Fruit fly (Drosophila melanogaster) whole organism, wandering third instar larva: ENCODE measurements around the gene CG42819.

Experiments used
- Abd-B ChIP-seq: fragments of >200 bp; optimal IDR thresholded peaks from 2 replicates; lab custom pipeline; 2017; ENCODE audit warnings: missing biosample characterization, missing genetic modification characterization
- CG32264 ChIP-seq: fragments of 200-800 bp; sonication (Bioruptor generic); optimal IDR thresholded peaks from 2 replicates; lab custom pipeline; 2016; ENCODE audit warnings: missing biosample characterization, missing genetic modification characterization
- CG9705 ChIP-seq: fragments of 200-800 bp; sonication (Bioruptor generic); optimal IDR thresholded peaks from 2 replicates; lab custom pipeline; 2018; ENCODE audit warnings: missing biosample characterization, mild to moderate bottlenecking, missing genetic modification characterization
- CrebA ChIP-seq: fragments of 200-800 bp; sonication (Bioruptor generic); optimal IDR thresholded peaks from 2 replicates; lab custom pipeline; 2016; ENCODE audit warnings: missing biosample characterization, mild to moderate bottlenecking, missing genetic modification characterization, borderline replicate concordance
- Dfd ChIP-seq: fragments of >200 bp; optimal IDR thresholded peaks from 2 replicates; lab custom pipeline; 2017; ENCODE audit warnings: missing biosample characterization, missing genetic modification characterization
- Dif ChIP-seq: fragments of 200-275, 200-300 bp; sonication (Bioruptor generic); optimal IDR thresholded peaks from 2 replicates; lab custom pipeline; 2018; ENCODE audit warnings: missing biosample characterization, missing genetic modification characterization; ENCODE audit not compliant: partially characterized antibody
- GATAd ChIP-seq: sonication (Bioruptor generic); optimal IDR thresholded peaks from 2 replicates; lab custom pipeline; 2016; ENCODE audit warnings: missing biosample characterization, missing genetic modification characterization
- HLH106 ChIP-seq: fragments of 200-800 bp; optimal IDR thresholded peaks from 3 replicates; lab custom pipeline; 2019; ENCODE audit warnings: missing biosample characterization, mild to moderate bottlenecking, missing genetic modification characterization, moderate library complexity
- Hnf4 ChIP-seq: fragments of 200-800 bp; sonication (Bioruptor generic); optimal IDR thresholded peaks from 2 replicates; lab custom pipeline; 2016; ENCODE audit warnings: missing biosample characterization, mild to moderate bottlenecking, missing genetic modification characterization
- Hr78 ChIP-seq: fragments of >200 bp; optimal IDR thresholded peaks from 2 replicates; lab custom pipeline; 2017; ENCODE audit warnings: missing biosample characterization, missing genetic modification characterization
- Hr83 ChIP-seq: fragments of 200-300 bp; sonication (Bioruptor generic); optimal IDR thresholded peaks from 2 replicates; lab custom pipeline; 2016; ENCODE audit warnings: missing biosample characterization, mild to moderate bottlenecking, missing genetic modification characterization, moderate library complexity; ENCODE audit not compliant: poor library complexity, severe bottlenecking
- Jra ChIP-seq: sonication (Bioruptor generic); optimal IDR thresholded peaks from 2 replicates; lab custom pipeline; 2016; ENCODE audit warnings: missing biosample characterization, missing genetic modification characterization
- Mio ChIP-seq: sonication (Bioruptor generic); optimal IDR thresholded peaks from 2 replicates; lab custom pipeline; 2016; ENCODE audit warnings: missing biosample characterization, missing genetic modification characterization
- Myc ChIP-seq: fragments of >200 bp; optimal IDR thresholded peaks from 2 replicates; lab custom pipeline; 2017
- N ChIP-seq: fragments of >200 bp; optimal IDR thresholded peaks from 2 replicates; lab custom pipeline; 2018; ENCODE audit warnings: missing biosample characterization, missing external identifiers, missing genetic modification characterization
- OdsH ChIP-seq: fragments of 200-800 bp; sonication (Bioruptor generic); optimal IDR thresholded peaks from 2 replicates; lab custom pipeline; 2016; ENCODE audit warnings: missing biosample characterization, mild to moderate bottlenecking, missing genetic modification characterization
- Rel ChIP-seq, 2 experiments: fragments of 200-800 bp; sonication (Bioruptor generic) in 1 of 2; optimal IDR thresholded peaks; 2 replicates in 1 of 2; 3 replicates in 1 of 2; lab custom pipeline; 2016 to 2019; ENCODE audit warnings: mild to moderate bottlenecking in 2 of 2, missing biosample characterization in 2 of 2, missing genetic modification characterization in 2 of 2, moderate library complexity in 1 of 2
- Sp1 ChIP-seq: fragments of 200-800 bp; sonication (Bioruptor generic); optimal IDR thresholded peaks from 3 replicates; lab custom pipeline; 2019; ENCODE audit warnings: missing biosample characterization, mild to moderate bottlenecking, missing genetic modification characterization, moderate library complexity
- Vsx2 ChIP-seq: fragments of 200-300, 225-300 bp; sonication (Bioruptor generic); optimal IDR thresholded peaks from 2 replicates; lab custom pipeline; 2018; ENCODE audit warnings: missing biosample characterization, missing genetic modification characterization; ENCODE audit not compliant: partially characterized antibody
- br ChIP-seq: fragments of 200-800 bp; sonication (Bioruptor generic); optimal IDR thresholded peaks from 2 replicates; lab custom pipeline; 2016; ENCODE audit warnings: missing biosample characterization, missing genetic modification characterization
- brk ChIP-seq: fragments of 200-800 bp; sonication (Bioruptor generic); optimal IDR thresholded peaks from 2 replicates; lab custom pipeline; 2016; ENCODE audit warnings: missing biosample characterization, mild to moderate bottlenecking, missing genetic modification characterization
- dl ChIP-seq, 2 experiments: fragments of 175-275, 200-275 bp in 1 of 2; fragments of 200-275 bp in 1 of 2; sonication (Bioruptor generic); optimal IDR thresholded peaks; lab custom pipeline; 2018; ENCODE audit warnings: mild to moderate bottlenecking in 2 of 2, missing biosample characterization in 2 of 2, missing genetic modification characterization in 2 of 2, moderate library complexity in 2 of 2; ENCODE audit not compliant: partially characterized antibody in 2 of 2, insufficient read depth in 1 of 2
- dmrt93B ChIP-seq: fragments of 200-800 bp; sonication (Bioruptor generic); optimal IDR thresholded peaks from 2 replicates; lab custom pipeline; 2018; ENCODE audit warnings: missing biosample characterization, mild to moderate bottlenecking, missing genetic modification characterization
- dsf ChIP-seq: sonication (Bioruptor generic); optimal IDR thresholded peaks from 2 replicates; lab custom pipeline; 2016; ENCODE audit warnings: missing biosample characterization, missing genetic modification characterization, borderline replicate concordance
- ey ChIP-seq: fragments of 200-800 bp; sonication (Bioruptor generic); optimal IDR thresholded peaks from 2 replicates; lab custom pipeline; 2016; ENCODE audit warnings: missing biosample characterization, missing genetic modification characterization
- foxo ChIP-seq, 2 experiments: fragments of 200-800 bp; sonication (Bioruptor generic); optimal IDR thresholded peaks; 2 replicates in 1 of 2; 3 replicates in 1 of 2; lab custom pipeline; 2016 to 2017; ENCODE audit warnings: missing biosample characterization in 2 of 2, missing genetic modification characterization in 2 of 2
- fru ChIP-seq: fragments of 200-800 bp; sonication (Bioruptor generic); optimal IDR thresholded peaks from 3 replicates; lab custom pipeline; 2016; ENCODE audit warnings: missing biosample characterization, mild to moderate bottlenecking, missing genetic modification characterization
- h ChIP-seq: fragments of 200-800 bp; sonication (Bioruptor generic); optimal IDR thresholded peaks from 3 replicates; lab custom pipeline; 2016; ENCODE audit warnings: missing biosample characterization, mild to moderate bottlenecking, missing genetic modification characterization
- jim ChIP-seq: fragments of 175-275, 200-325 bp; sonication (Bioruptor generic); optimal IDR thresholded peaks from 2 replicates; lab custom pipeline; 2016; ENCODE audit warnings: missing biosample characterization, mild to moderate bottlenecking, missing genetic modification characterization
- lola ChIP-seq: fragments of >200 bp; optimal IDR thresholded peaks from 2 replicates; lab custom pipeline; 2017; ENCODE audit warnings: missing biosample characterization, missing genetic modification characterization
- pan ChIP-seq: fragments of >200 bp; optimal IDR thresholded peaks from 2 replicates; lab custom pipeline; 2017
- psq ChIP-seq: fragments of 200-800 bp; sonication (Bioruptor generic); optimal IDR thresholded peaks from 3 replicates; lab custom pipeline; 2017; ENCODE audit warnings: missing biosample characterization, mild to moderate bottlenecking, missing genetic modification characterization, moderate library complexity
- rgr ChIP-seq: fragments of 200-800 bp; sonication (Bioruptor generic); optimal IDR thresholded peaks from 3 replicates; lab custom pipeline; 2016; ENCODE audit warnings: missing biosample characterization, mild to moderate bottlenecking, missing genetic modification characterization
- sage ChIP-seq: fragments of 200-800 bp; sonication (Bioruptor generic); optimal IDR thresholded peaks from 2 replicates; lab custom pipeline; 2016; ENCODE audit warnings: missing biosample characterization, mild to moderate bottlenecking, missing genetic modification characterization
- sv ChIP-seq: fragments of 200-800 bp; sonication (Bioruptor generic); optimal IDR thresholded peaks from 3 replicates; lab custom pipeline; 2016; ENCODE audit warnings: missing biosample characterization, missing genetic modification characterization
- tai ChIP-seq: sonication (Bioruptor generic); optimal IDR thresholded peaks from 2 replicates; lab custom pipeline; 2016; ENCODE audit warnings: missing biosample characterization, missing genetic modification characterization
- usp ChIP-seq: fragments of >200 bp; optimal IDR thresholded peaks from 2 replicates; lab custom pipeline; 2017; ENCODE audit warnings: missing biosample characterization, missing genetic modification characterization
- woc ChIP-seq: sonication (Bioruptor generic); optimal IDR thresholded peaks from 2 replicates; lab custom pipeline; 2016; ENCODE audit warnings: missing biosample characterization, mild to moderate bottlenecking, missing genetic modification characterization

The CG42819 gene

DNA sequence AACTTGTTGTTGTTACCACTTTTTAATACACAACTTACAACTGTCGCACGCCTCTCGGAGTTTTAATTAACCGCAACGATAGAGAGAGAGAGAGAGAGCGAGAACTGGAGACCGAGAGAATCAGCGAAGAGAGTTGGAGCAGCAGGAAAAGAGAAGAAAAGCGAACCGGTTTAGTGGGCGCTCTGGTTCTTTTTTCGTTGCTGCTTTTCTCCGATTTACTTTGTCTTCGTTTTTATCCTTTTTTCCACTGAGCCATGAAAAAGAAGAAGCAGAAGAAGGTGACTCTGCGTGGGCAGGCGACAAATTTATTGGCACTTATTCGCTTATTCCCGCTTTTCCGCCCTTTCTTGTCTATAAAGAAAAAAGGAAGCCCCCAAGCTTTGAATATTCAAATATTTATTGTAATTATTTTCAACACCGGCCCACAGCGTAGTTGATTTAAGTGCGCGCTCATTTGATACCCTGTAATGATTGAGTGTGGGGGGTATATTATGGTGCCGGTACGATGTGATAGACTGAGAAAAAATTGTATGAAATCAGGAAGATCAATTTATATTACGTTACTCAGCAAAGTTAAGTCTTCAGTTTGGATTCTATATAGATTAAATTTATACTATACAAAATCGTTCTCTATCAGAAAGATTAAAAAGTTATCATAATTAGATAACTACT lies 31.3 kb upstream of the CG42819 start:
- TF ChIP-seq psq (GFP tag; lab: Kevin White, UChicago) (peak; percentile 59), Dif (GFP tag; lab: Kevin White, UChicago) (peak; percentile 76), tai (GFP tag; lab: Kevin White, UChicago) (no peak), pan (lab: Kevin White, UChicago) (no peak), dsf (GFP tag; lab: Kevin White, UChicago) (no peak), dl (GFP tag; optimal IDR thresholded peaks at IDR 0.05; lab: Kevin White, UChicago; ENCODE audit: insufficient read depth in 1 of 2, partially characterized antibody in 2 of 2) (peak; percentile 31 to 83), GATAd (no peak), sv (GFP tag; lab: Kevin White, UChicago) (no peak), Myc (lab: Kevin White, UChicago) (no peak), Vsx2 (GFP tag; lab: Kevin White, UChicago) (peak; percentile 76)

- TF ChIP-seq GATAd (no peak), tai (GFP tag; lab: Kevin White, UChicago) (no peak), usp (no peak), Myc (lab: Kevin White, UChicago) (no peak), woc (GFP tag; lab: Kevin White, UChicago) (no peak), psq (GFP tag; lab: Kevin White, UChicago) (peak; percentile 85), dsf (GFP tag; lab: Kevin White, UChicago) (no peak), Hnf4 (no peak), Hr83 (GFP tag; lab: Kevin White, UChicago) (no peak), jim (GFP tag; lab: Kevin White, UChicago) (no peak), N (GFP tag; lab: Kevin White, UChicago) (no peak), OdsH (GFP tag; lab: Kevin White, UChicago) (no peak), foxo (GFP tag; optimal IDR thresholded peaks at IDR 0.05; lab: Kevin White, UChicago) (no peak), Dif (GFP tag; lab: Kevin White, UChicago) (no peak), brk (GFP tag; lab: Kevin White, UChicago) (no peak), Mio (no peak), HLH106 (tag; lab: Kevin White, UChicago) (no peak), lola (GFP tag; lab: Kevin White, UChicago) (no peak), rgr (GFP tag; lab: Kevin White, UChicago) (no peak), sv (GFP tag; lab: Kevin White, UChicago) (no peak), pan (lab: Kevin White, UChicago) (no peak), Vsx2 (GFP tag; lab: Kevin White, UChicago) (no peak), CG9705 (no peak), Dfd (peak; percentile 21), CG32264 (GFP tag; lab: Kevin White, UChicago) (no peak), Hr78 (no peak), dmrt93B (no peak), CrebA (GFP tag; lab: Kevin White, UChicago) (no peak), dl (GFP tag; optimal IDR thresholded peaks at IDR 0.05; lab: Kevin White, UChicago; ENCODE audit: insufficient read depth in 1 of 2, partially characterized antibody in 2 of 2) (peak in 1 of 2 experiments; percentile 24), h (GFP tag; lab: Kevin White, UChicago) (no peak), Sp1 (peak; percentile 27), sage (GFP tag; lab: Kevin White, UChicago) (no peak), Abd-B (GFP tag; lab: Kevin White, UChicago) (no peak), Jra (GFP tag; lab: Kevin White, UChicago) (no peak), fru (GFP tag; lab: Kevin White, UChicago) (no peak), Rel (GFP tag; optimal IDR thresholded peaks at IDR 0.05; lab: Kevin White, UChicago) (no peak), Rel (tag; optimal IDR thresholded peaks at IDR 0.05; lab: Kevin White, UChicago) (peak; percentile 89), br (GFP tag; lab: Kevin White, UChicago) (no peak), ey (GFP tag; lab: Kevin White, UChicago) (no peak)
- TF ChIP-seq, all 38 proteins: peak for 5
These were observed 30.3 kb upstream of the CG42819 start for dm6 chr2L:8419382-8419940.
